Worm (Caenorhabditis elegans) whole organism, L2 larva: Measurements from ENCODE around the gene F11D11.12.

Experiments used
- ama-1 ChIP-seq: fragments of 150-350 bp; optimal IDR thresholded peaks from 2 replicates; lab custom pipeline; 2018; ENCODE audit warnings: inconsistent platforms
- ceh-16 ChIP-seq: fragments of 150-350 bp; optimal IDR thresholded peaks from 2 replicates; lab custom pipeline; 2014; ENCODE audit warnings: missing biosample characterization, missing genetic modification characterization
- dmd-4 ChIP-seq: sonication (generic microtip); optimal IDR thresholded peaks from 2 replicates; lab custom pipeline; 2017; ENCODE audit warnings: missing biosample characterization, missing genetic modification characterization
- lin-39 ChIP-seq: fragments of 150-350 bp; optimal IDR thresholded peaks from 2 replicates; lab custom pipeline; 2014; ENCODE audit warnings: missing biosample characterization, missing genetic modification reagents, missing genetic modification characterization
- lsy-2 ChIP-seq, 2 experiments: fragments of 150-350 bp in 1 of 2; sonication (generic microtip) in 1 of 2; optimal IDR thresholded peaks; 2 replicates each; lab custom pipeline; 2014 to 2017; ENCODE audit warnings: missing biosample characterization in 2 of 2, missing genetic modification characterization in 2 of 2
- nhr-11 ChIP-seq: fragments of 150-350 bp; optimal IDR thresholded peaks from 2 replicates; lab custom pipeline; 2014; ENCODE audit warnings: missing biosample characterization, missing genetic modification characterization
- nhr-23 ChIP-seq: fragments of 150-350 bp; optimal IDR thresholded peaks from 2 replicates; lab custom pipeline; 2014; ENCODE audit warnings: missing biosample characterization, missing genetic modification reagents, missing genetic modification characterization
- nhr-237 ChIP-seq: fragments of 150-350 bp; optimal IDR thresholded peaks from 2 replicates; lab custom pipeline; 2014; ENCODE audit warnings: missing biosample characterization, missing genetic modification characterization
- nhr-25 ChIP-seq: fragments of 150-350 bp; sonication (generic microtip); optimal IDR thresholded peaks from 3 replicates; lab custom pipeline; 2014; ENCODE audit warnings: missing biosample characterization, missing genetic modification characterization
- skn-1 ChIP-seq: sonication (generic microtip); optimal IDR thresholded peaks from 2 replicates; lab custom pipeline; 2017; ENCODE audit warnings: missing biosample characterization, missing genetic modification characterization
- snpc-4 ChIP-seq: fragments of 150-350 bp; optimal IDR thresholded peaks from 2 replicates; lab custom pipeline; 2014; ENCODE audit warnings: missing biosample characterization, missing genetic modification characterization
- unc-62 ChIP-seq: fragments of 150-350 bp; optimal IDR thresholded peaks from 2 replicates; lab custom pipeline; 2014; ENCODE audit warnings: missing biosample characterization, missing genetic modification reagents, missing genetic modification characterization
- ztf-11 ChIP-seq: sonication (generic microtip); optimal IDR thresholded peaks from 2 replicates; lab custom pipeline; 2017; ENCODE audit warnings: missing biosample characterization, missing genetic modification characterization

- TF ChIP-seq nhr-11 (tag; lab: Kevin White, UChicago) (no peak), skn-1 (no peak), nhr-237 (tag; lab: Kevin White, UChicago) (no peak), unc-62 (GFP tag; lab: Kevin White, UChicago) (no peak), ama-1 (no peak), lsy-2 (tag; optimal IDR thresholded peaks at IDR 0.05; lab: Kevin White, UChicago) (no peak), snpc-4 (tag; lab: Kevin White, UChicago) (no peak), lin-39 (tag; lab: Kevin White, UChicago) (no peak), nhr-23 (no peak), ztf-11 (tag; lab: Kevin White, UChicago) (no peak), nhr-25 (tag; lab: Kevin White, UChicago) (no peak), dmd-4 (tag; lab: Kevin White, UChicago) (no peak), ceh-16 (tag; lab: Kevin White, UChicago) (no peak)
Measured at ce11 chrV:18780605-18781004, 30.1 kb upstream of the F11D11.12 start.
